Worm (Caenorhabditis elegans): ENCODE measurements around the gene Y43C5B.2.

The Y43C5B.2 gene

DNA sequence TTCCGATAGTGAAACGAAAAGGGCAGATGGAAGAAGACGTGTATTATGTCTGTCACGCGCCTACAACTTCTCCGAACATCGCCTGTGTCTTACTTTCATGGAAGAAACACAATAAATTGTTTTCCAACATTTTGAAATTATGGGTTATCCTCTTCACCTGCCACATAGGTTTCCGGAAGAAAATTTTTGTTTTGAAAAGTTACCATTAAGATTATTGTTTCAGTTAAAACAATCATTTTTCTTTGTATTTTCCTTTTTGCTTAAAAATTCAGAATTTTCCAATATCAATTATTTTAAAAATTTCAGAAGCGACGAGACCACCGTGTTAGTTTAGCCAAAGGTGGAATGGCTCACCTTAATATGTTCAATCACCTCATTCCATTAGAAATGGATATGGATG, 22.5 kb upstream of the Y43C5B.2 start, which contains the start of gene mask-1:
TSS of gene mask-1 (plus strand) at position 301 of the 400 bp plus-strand sequence.
- TF ChIP-seq unc-62 (GFP tag; optimal IDR thresholded peaks at IDR 0.05) (no peak), nhr-11 (tag; optimal IDR thresholded peaks at IDR 0.05) (no peak), zag-1 (tag; optimal IDR thresholded peaks at IDR 0.05) (no peak)

DNA sequence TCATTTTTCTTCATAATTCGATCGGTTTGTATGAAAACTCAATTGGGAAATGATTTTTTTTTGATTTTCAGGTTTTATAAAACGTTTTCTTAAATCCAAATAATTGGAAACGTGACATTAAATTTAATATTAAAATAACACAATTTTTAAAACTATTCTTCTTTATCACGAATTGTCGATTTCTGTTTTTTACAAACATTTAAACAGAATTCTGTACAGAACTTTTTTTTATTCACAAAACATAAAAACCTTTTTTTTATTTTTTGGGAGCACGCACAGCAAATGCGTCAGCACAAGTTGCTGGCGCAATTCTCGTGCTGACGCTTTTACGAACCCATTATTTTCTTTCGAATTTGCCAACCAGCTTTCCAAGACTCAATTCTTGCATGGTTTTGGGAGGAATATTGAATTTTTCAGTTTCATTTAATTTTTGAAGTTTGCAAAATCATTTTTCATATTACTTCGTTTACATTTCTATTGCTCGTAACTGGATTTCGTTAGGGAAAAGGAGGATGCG, 21.7 kb upstream of the Y43C5B.2 start, which contains the start of gene mpz-5:
TSS of gene mpz-5 (minus strand) at position 51 of the 517 bp plus-strand sequence.
- peak; percentile 20 for TF ChIP-seq elt-2 (tag; optimal IDR thresholded peaks at IDR 0.05)
- peak; percentile 51 for TF ChIP-seq tbx-2 (tag; optimal IDR thresholded peaks at IDR 0.05)
- peak; percentile 86 for TF ChIP-seq pha-4 (tag; optimal IDR thresholded peaks at IDR 0.05)
- TF ChIP-seq pqm-1 (tag; optimal IDR thresholded peaks at IDR 0.05), result peak; percentile 23
- TF ChIP-seq snpc-4 (tag; optimal IDR thresholded peaks at IDR 0.05), result peak; percentile 60
- TF ChIP-seq egl-5 (tag; optimal IDR thresholded peaks at IDR 0.05), result peak; percentile 91
- TF ChIP-seq nhr-25 (tag; optimal IDR thresholded peaks at IDR 0.05), result peak; percentile 25
- peak; percentile 13 for TF ChIP-seq R02D3.7 (tag; optimal IDR thresholded peaks at IDR 0.05)
- no peak for TF ChIP-seq aly-2 (tag; optimal IDR thresholded peaks at IDR 0.05)
- no peak for TF ChIP-seq unc-39 (tag; optimal IDR thresholded peaks at IDR 0.05)
- no peak for TF ChIP-seq fkh-10 (GFP tag; optimal IDR thresholded peaks at IDR 0.05)
- TF ChIP-seq nhr-11 (tag; optimal IDR thresholded peaks at IDR 0.05), result no peak
- TF ChIP-seq nhr-23 (tag; optimal IDR thresholded peaks at IDR 0.05), result peak; percentile 77
- peak; percentile 19 for TF ChIP-seq nhr-77 (tag; optimal IDR thresholded peaks at IDR 0.05)
- no peak for TF ChIP-seq elt-3 (tag; optimal IDR thresholded peaks at IDR 0.05)
- TF ChIP-seq eor-1 (tag; optimal IDR thresholded peaks at IDR 0.05), result no peak
- TF ChIP-seq nfya-1 (tag; optimal IDR thresholded peaks at IDR 0.05; ENCODE audit: insufficient read depth), result peak; percentile 72
- peak; percentile 47 for TF ChIP-seq ceh-28 (tag; optimal IDR thresholded peaks at IDR 0.05)
- TF ChIP-seq jun-1 (tag; optimal IDR thresholded peaks at IDR 0.05), result peak; percentile 19
- peak; percentile 42 for TF ChIP-seq lsy-12 (tag; optimal IDR thresholded peaks at IDR 0.05)
- TF ChIP-seq hmg-11 (tag; optimal IDR thresholded peaks at IDR 0.05), result peak; percentile 78
- TF ChIP-seq lin-15B (tag; optimal IDR thresholded peaks at IDR 0.05), result peak; percentile 67

DNA sequence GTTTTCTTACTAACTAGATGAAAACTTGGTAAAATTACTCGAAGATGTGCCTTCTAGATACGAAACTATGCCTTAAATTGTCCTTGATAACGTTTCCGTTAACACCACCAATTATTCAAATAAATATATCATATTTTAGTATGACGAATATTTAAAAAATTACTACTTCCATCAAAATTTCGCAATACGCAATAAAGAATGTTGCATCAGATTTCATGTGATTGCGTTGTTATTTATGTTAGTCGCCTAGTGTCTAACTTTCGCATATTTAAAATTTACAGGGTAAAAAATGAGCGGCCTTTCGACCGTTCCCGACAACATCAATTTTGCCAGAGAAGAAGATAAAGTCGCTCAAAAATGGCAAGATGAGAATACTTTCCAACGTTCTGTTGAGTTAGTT, 16.2 kb upstream of the Y43C5B.2 start, which contains the start of gene iars-1:
TSS of gene iars-1 (plus strand) at position 276 of the 400 bp plus-strand sequence.
- TF ChIP-seq tbx-2 (tag; optimal IDR thresholded peaks at IDR 0.05) (no peak), nhr-28 (tag; optimal IDR thresholded peaks at IDR 0.05) (no peak), nhr-43 (tag; optimal IDR thresholded peaks at IDR 0.05; ENCODE audit: poor library complexity, severe bottlenecking) (no peak), snpc-4 (tag; optimal IDR thresholded peaks at IDR 0.05) (no peak), ztf-4 (tag; optimal IDR thresholded peaks at IDR 0.05) (no peak), unc-39 (tag; optimal IDR thresholded peaks at IDR 0.05) (no peak), fkh-2 (tag; optimal IDR thresholded peaks at IDR 0.05) (no peak), aly-2 (tag; optimal IDR thresholded peaks at IDR 0.05) (no peak), egl-5 (tag; optimal IDR thresholded peaks at IDR 0.05) (no peak), lsy-12 (tag; optimal IDR thresholded peaks at IDR 0.05) (no peak), R02D3.7 (tag; optimal IDR thresholded peaks at IDR 0.05) (no peak), nhr-23 (tag; optimal IDR thresholded peaks at IDR 0.05) (no peak), pqm-1 (tag; optimal IDR thresholded peaks at IDR 0.05) (no peak), fos-1 (tag; optimal IDR thresholded peaks at IDR 0.05) (no peak), hmg-11 (tag; optimal IDR thresholded peaks at IDR 0.05) (no peak), mml-1 (tag; optimal IDR thresholded peaks at IDR 0.05) (no peak), sea-2 (GFP tag; optimal IDR thresholded peaks at IDR 0.05) (no peak), ceh-82 (tag; optimal IDR thresholded peaks at IDR 0.05) (no peak)

DNA sequence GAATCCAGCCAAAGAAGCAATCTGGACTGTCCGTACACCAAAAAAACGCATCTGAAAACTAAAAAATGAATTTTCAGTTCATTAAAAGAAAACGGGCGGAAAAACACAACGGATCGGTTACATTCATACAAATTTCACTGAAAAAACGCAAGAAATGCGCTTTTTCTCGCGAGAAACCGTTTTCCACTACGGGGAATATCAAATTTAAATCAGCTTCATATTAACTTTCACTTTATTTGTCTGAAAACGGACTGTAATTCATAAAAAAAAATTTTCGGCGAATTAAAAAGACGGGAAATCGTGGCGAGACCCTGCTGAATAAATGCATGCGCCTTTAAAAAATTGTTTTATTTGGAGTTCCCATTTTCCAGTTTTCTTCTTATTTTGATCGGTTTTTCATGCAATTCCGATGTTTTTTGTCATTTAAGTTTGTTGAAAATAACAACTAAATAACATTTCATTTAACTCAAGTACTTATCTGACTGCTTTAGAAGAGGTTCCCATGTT, 15.7 kb upstream of the Y43C5B.2 start, which contains the start of gene pges-2:
TSS of gene pges-2 (minus strand) at position 51 of the 507 bp plus-strand sequence.
- TF ChIP-seq nhr-11 (tag; optimal IDR thresholded peaks at IDR 0.05) (no peak), fos-1 (tag; optimal IDR thresholded peaks at IDR 0.05) (no peak), nhr-237 (tag; optimal IDR thresholded peaks at IDR 0.05) (no peak), snpc-4 (tag; optimal IDR thresholded peaks at IDR 0.05) (peak; percentile 3), hmg-11 (tag; optimal IDR thresholded peaks at IDR 0.05) (peak; percentile 42), elt-1 (tag; optimal IDR thresholded peaks at IDR 0.05) (no peak), lin-15B (tag; optimal IDR thresholded peaks at IDR 0.05) (peak; percentile 40), nfya-1 (tag; optimal IDR thresholded peaks at IDR 0.05; ENCODE audit: insufficient read depth) (peak; percentile 43), pha-4 (tag; optimal IDR thresholded peaks at IDR 0.05) (peak; percentile 36), pqm-1 (tag; optimal IDR thresholded peaks at IDR 0.05) (peak; percentile 35)

Data from whole organism, L3 larva.